Fruit fly (Drosophila melanogaster) Kc167 (cell line): ENCODE results near the gene lic.

Experiments
- Myc ChIP-seq: fragments of >200 bp; optimal IDR thresholded peaks from 2 replicates; lab custom pipeline; 2017; ENCODE audit warnings: missing external identifiers
- Sin3A ChIP-seq: fragments of >200 bp; optimal IDR thresholded peaks from 2 replicates; lab custom pipeline; 2018; ENCODE audit warnings: missing external identifiers
- h ChIP-seq: fragments of >200 bp; optimal IDR thresholded peaks from 3 replicates; lab custom pipeline; 2018; ENCODE audit warnings: missing external identifiers
- insv ChIP-seq: fragments of >200 bp; optimal IDR thresholded peaks from 3 replicates; lab custom pipeline; 2018; ENCODE audit warnings: missing external identifiers
- psq ChIP-seq: fragments of >200 bp; optimal IDR thresholded peaks from 2 replicates; lab custom pipeline; 2017; ENCODE audit warnings: missing external identifiers
- ttk ChIP-seq: sonication (Bioruptor generic); optimal IDR thresholded peaks from 2 replicates; lab custom pipeline; 2017; ENCODE audit warnings: missing external identifiers

lic gene

DNA sequence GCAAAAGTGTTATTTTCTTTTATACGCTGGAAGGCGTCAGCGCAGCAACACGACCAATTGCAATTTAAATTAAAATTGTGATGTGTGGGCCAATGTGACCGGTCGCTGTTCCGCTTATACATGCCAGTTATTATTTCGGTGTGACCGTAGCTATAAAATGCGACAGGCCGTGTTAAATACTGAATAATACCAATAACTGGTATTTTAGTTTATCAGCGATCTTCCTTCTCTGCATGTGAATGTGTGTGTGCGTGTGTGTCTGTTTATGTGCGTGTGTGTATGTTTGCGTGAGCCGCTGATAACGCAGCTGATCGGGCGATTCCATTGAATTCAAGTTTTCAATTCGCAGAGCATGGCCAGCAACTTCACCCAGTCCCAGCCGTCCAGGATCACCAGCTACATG is 37.8 kb downstream of the lic start, which contains the start of the genes CG32638, CG15717 and MFS10:
Gene CG32638 (minus strand): TSS at position 45 of the 403 bp plus-strand sequence.
Gene CG15717 (plus strand): TSS at position 203 of the 403 bp plus-strand sequence.
Gene MFS10 (plus strand): TSS at position 269 of the 403 bp plus-strand sequence.
- no peak for TF ChIP-seq Sin3A (lab: Kevin White, UChicago)
- TF ChIP-seq insv (lab: Kevin White, UChicago), result no peak
- no peak for TF ChIP-seq psq (lab: Kevin White, UChicago)
- TF ChIP-seq Myc (lab: Kevin White, UChicago), result no peak
- TF ChIP-seq h (lab: Kevin White, UChicago), result no peak
- TF ChIP-seq ttk, result no peak

DNA sequence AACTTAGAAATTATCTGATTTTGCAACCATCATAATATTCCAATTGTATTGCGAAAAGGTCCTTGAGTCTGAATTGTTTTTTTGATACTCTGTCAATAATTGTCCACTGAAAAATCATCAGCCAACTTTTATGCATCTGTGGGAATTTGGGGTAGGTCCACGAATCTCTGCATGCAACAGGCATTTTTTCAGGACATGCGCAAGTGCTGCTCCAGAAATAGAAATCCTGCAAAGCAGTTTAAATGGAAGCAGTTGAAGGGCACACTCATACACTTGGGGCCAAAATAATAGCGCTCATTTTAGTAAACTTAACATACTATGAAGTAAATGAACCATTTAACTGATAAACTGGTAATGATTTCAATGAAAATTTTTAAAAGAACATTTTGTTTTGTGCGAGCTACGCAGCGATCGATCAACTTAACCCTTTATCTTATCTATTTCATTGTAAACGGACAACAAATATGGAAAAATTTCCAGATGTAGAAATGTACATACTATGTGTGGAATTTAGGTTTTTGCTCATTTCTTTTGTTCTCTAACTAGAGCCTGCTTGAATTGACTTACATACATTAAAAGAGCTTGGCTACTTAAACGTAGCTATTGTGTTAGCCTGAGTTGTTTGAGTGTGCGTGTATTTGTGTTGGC is 39.4 kb downstream of the lic start:
- TF ChIP-seq Sin3A (lab: Kevin White, UChicago) (no peak), insv (lab: Kevin White, UChicago) (no peak), h (lab: Kevin White, UChicago) (no peak), ttk (no peak), Myc (lab: Kevin White, UChicago) (no peak), psq (lab: Kevin White, UChicago) (no peak)

DNA sequence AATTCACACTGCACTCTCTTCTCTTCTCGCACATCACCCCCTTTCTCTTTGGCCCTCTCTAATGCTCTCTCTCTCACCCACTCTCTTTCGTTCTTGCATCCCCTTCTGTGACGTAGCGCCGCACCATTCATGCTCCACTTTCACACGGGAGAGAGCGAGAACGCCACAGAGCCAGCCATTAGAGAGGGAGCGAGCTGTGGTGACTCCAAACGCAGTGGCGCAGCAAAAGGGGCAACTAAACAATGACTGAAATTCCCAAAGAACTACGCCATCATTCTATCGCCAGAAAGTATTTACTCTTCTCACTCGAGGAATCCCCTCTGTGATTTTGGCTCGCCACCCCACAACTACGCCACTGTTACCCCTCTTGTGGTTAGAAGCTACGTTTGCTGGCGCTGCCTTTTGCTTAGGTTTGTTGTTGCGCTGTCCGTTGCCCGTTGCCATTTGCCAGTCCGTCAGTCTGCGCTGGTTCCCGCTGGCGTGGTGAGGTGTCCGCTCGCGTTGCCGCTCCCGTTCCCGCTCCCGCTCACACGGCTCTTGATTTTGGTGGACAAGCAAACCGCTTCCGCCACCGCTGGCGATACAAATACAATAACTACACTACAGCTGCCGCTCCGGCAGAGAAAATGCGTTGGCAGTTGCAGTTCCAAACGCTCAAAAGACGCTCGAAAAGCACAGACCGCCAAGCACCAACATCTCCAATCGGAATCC is 40.3 kb downstream of the lic start:
- no peak for TF ChIP-seq insv (lab: Kevin White, UChicago)
- no peak for TF ChIP-seq Myc (lab: Kevin White, UChicago)
- TF ChIP-seq ttk, result no peak
- no peak for TF ChIP-seq Sin3A (lab: Kevin White, UChicago)
- no peak for TF ChIP-seq h (lab: Kevin White, UChicago)
- no peak for TF ChIP-seq psq (lab: Kevin White, UChicago)

DNA sequence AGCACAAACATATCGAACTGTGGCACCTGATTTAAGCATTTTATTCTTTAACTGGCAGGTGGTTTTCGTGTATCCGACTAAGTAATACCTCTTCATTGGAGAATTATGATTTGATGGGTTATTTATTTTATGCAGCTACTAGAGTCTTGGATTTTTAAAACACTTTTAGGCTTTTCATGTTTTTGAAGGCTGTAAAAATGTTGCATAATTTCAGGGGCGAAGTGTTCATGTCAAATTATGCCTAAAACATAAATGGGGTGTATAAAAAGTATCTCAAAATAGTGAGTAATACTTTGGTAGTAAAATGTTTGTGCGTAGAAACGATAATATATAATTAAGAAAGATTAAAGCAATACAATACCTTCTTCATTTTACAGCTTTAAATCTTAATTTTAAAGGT is 43.9 kb downstream of the lic start:
- TF ChIP-seq ttk, result no peak
- no peak for TF ChIP-seq insv (lab: Kevin White, UChicago)
- TF ChIP-seq Myc (lab: Kevin White, UChicago), result no peak
- no peak for TF ChIP-seq psq (lab: Kevin White, UChicago)
- no peak for TF ChIP-seq Sin3A (lab: Kevin White, UChicago)
- no peak for TF ChIP-seq h (lab: Kevin White, UChicago)

- TF ChIP-seq psq (lab: Kevin White, UChicago) (no peak), insv (lab: Kevin White, UChicago) (no peak), Sin3A (lab: Kevin White, UChicago) (no peak)
Observed at dm6 chrX:13135702-13136101, 44.8 kb downstream of the lic start.

- no peak for TF ChIP-seq insv (lab: Kevin White, UChicago)
- TF ChIP-seq ttk, result no peak
- no peak for TF ChIP-seq Sin3A (lab: Kevin White, UChicago)
- TF ChIP-seq Myc (lab: Kevin White, UChicago), result no peak
Observed at dm6 chrX:13136939-13137697, 46.2 kb downstream of the lic start.

DNA sequence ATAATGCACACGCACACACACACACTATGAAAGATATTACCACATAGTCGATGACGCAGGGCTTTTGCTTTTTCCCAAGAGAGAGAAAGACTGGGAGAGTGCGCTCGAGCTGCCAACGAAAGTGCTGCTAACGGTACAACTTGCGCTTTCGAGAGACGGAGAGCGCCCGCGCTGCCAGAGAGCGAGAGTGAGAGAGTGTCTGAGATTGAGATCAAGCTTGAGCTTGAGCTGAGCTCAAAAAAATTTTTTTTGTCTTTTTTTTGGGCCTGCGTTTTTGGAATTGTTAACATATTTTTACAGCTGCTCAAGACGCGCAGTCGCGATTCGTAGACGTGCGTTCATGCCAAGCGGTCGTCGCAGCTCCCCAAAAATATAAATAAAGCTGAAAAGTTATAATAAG is 47.9 kb downstream of the lic start, which contains the start of gene CG32645:
Gene CG32645 (plus strand): TSS at position 313 of the 400 bp plus-strand sequence.
- TF ChIP-seq psq (lab: Kevin White, UChicago) (no peak), insv (lab: Kevin White, UChicago) (no peak), ttk (no peak), Sin3A (lab: Kevin White, UChicago) (no peak), Myc (lab: Kevin White, UChicago) (no peak), h (lab: Kevin White, UChicago) (no peak)

DNA sequence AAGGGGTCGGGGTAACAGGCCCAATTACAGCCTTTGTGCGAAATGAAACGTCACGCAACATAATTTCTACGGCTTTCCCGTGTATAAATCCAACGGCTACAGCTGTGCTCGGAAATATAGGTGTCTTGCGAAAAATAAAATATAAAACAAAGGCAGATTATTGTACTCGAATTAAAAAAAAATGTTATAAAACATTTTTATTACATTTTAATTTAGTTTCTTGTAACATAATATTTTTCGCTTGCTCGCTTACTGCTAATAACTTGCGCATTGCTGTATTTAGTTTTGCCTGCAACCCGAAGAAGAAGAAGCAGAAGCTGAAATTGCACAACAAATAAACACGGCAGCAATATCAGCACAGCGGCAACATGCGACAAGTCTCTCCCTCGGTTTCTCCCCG is 52.2 kb downstream of the lic start:
- TF ChIP-seq Myc (lab: Kevin White, UChicago) (no peak), psq (lab: Kevin White, UChicago) (no peak), ttk (no peak), h (lab: Kevin White, UChicago) (no peak), insv (lab: Kevin White, UChicago) (no peak), Sin3A (lab: Kevin White, UChicago) (no peak)
